Worm (Caenorhabditis elegans) whole organism, young adult: Measurements from ENCODE around the gene sru-7.

Experiments
- B0261.1 ChIP-seq: sonication (generic microtip); optimal IDR thresholded peaks from 2 replicates; lab custom pipeline; 2016; ENCODE audit warnings: mild to moderate bottlenecking, missing genetic modification characterization, moderate library complexity, missing compliant biosample characterization
- D2030.7 ChIP-seq: fragments of 200-800 bp; sonication (Bioruptor generic); IDR thresholded peaks from 2 replicates; pipeline ENCODE4 v1.3.6; 2022; ENCODE audit warnings: missing genetic modification reagents, missing genetic modification characterization, missing compliant biosample characterization
- F22D6.2 ChIP-seq: sonication (generic microtip); optimal IDR thresholded peaks from 2 replicates; lab custom pipeline; 2016; ENCODE audit warnings: mild to moderate bottlenecking, missing genetic modification characterization, missing compliant biosample characterization
- F23B12.7 ChIP-seq: sonication (generic microtip); optimal IDR thresholded peaks from 2 replicates; lab custom pipeline; 2017; ENCODE audit warnings: missing genetic modification characterization, mild to moderate bottlenecking, missing compliant biosample characterization, antibody characterized with exemption, moderate library complexity; ENCODE audit not compliant: insufficient read depth
- F49E8.2 ChIP-seq: sonication (generic microtip); optimal IDR thresholded peaks from 3 replicates; lab custom pipeline; 2017; ENCODE audit warnings: missing genetic modification characterization, mild to moderate bottlenecking, missing compliant biosample characterization, antibody characterized with exemption, moderate library complexity; ENCODE audit not compliant: insufficient read depth
- K12H6.12 ChIP-seq: fragments of 200-800 bp; sonication (Bioruptor generic); optimal IDR thresholded peaks from 2 replicates; lab custom pipeline; 2018; ENCODE audit warnings: mild to moderate bottlenecking, missing genetic modification characterization, missing compliant biosample characterization
- atf-7 ChIP-seq: sonication (generic microtip); optimal IDR thresholded peaks from 2 replicates; lab custom pipeline; 2017; ENCODE audit warnings: mild to moderate bottlenecking, missing genetic modification characterization, missing compliant biosample characterization
- attf-6 ChIP-seq: fragments of 200-800 bp; sonication (Bioruptor generic); IDR thresholded peaks from 2 replicates; pipeline ENCODE4 v1.3.6; 2022; ENCODE audit warnings: missing genetic modification reagents, missing genetic modification characterization, missing compliant biosample characterization
- cebp-1 ChIP-seq, 2 experiments: fragments of 200-800 bp in 1 of 2; sonication (Bioruptor generic) in 1 of 2; sonication (generic microtip) in 1 of 2; IDR thresholded peaks in 1 of 2; optimal IDR thresholded peaks in 1 of 2; 2 replicates each; pipeline versions ENCODE4 v1.3.6 to Lab custom; 2017 to 2022; ENCODE audit warnings: missing compliant biosample characterization in 2 of 2, missing genetic modification characterization in 2 of 2, mild to moderate bottlenecking in 1 of 2, missing genetic modification reagents in 1 of 2, moderate library complexity in 1 of 2
- dox-1 ChIP-seq: fragments of 200-800 bp; sonication (Bioruptor generic); IDR thresholded peaks from 2 replicates; pipeline ENCODE4 v1.3.6; 2022; ENCODE audit warnings: missing genetic modification reagents, missing genetic modification characterization, missing compliant biosample characterization
- let-526 ChIP-seq: fragments of 200-800 bp; sonication (Bioruptor generic); IDR thresholded peaks from 2 replicates; pipeline ENCODE4 v1.3.6; 2022; ENCODE audit warnings: missing genetic modification reagents, missing genetic modification characterization, missing compliant biosample characterization
- lin-54 ChIP-seq: fragments of 200-800 bp; sonication (Bioruptor generic); optimal IDR thresholded peaks from 2 replicates; lab custom pipeline; 2018; ENCODE audit warnings: mild to moderate bottlenecking, missing genetic modification characterization, missing compliant biosample characterization
- lsy-27 ChIP-seq: sonication (generic microtip); optimal IDR thresholded peaks from 2 replicates; lab custom pipeline; 2017; ENCODE audit warnings: missing genetic modification characterization, mild to moderate bottlenecking, missing compliant biosample characterization, antibody characterized with exemption, missing genotype, borderline replicate concordance; ENCODE audit not compliant: insufficient read depth
- nfyb-1 ChIP-seq: fragments of 200-800 bp; sonication (Bioruptor generic); IDR thresholded peaks from 2 replicates; pipeline ENCODE4 v1.3.6; 2022; ENCODE audit warnings: missing genetic modification reagents, missing genetic modification characterization, missing compliant biosample characterization
- nhr-80 ChIP-seq: sonication (generic microtip); optimal IDR thresholded peaks from 2 replicates; lab custom pipeline; 2016; ENCODE audit warnings: missing genetic modification characterization, missing compliant biosample characterization
- rcor-1 ChIP-seq: fragments of 200-800 bp; sonication (Bioruptor generic); IDR thresholded peaks from 2 replicates; pipeline ENCODE4 v1.3.6; 2022; ENCODE audit warnings: missing genetic modification reagents, missing genetic modification characterization, missing compliant biosample characterization
- sea-2 ChIP-seq: fragments of 200-800 bp; sonication (Bioruptor generic); IDR thresholded peaks from 2 replicates; pipeline ENCODE4 v1.3.6; 2022; ENCODE audit warnings: missing genetic modification characterization, missing compliant biosample characterization
- snpc-4 ChIP-seq, 5 experiments: fragments of 150-350 bp in 1 of 5; sonication (generic microtip) in 4 of 5; optimal IDR thresholded peaks; 2 replicates each; lab custom pipeline; 2014 to 2018; ENCODE audit warnings: missing genetic modification characterization in 5 of 5, missing biosample characterization in 3 of 5, antibody characterized with exemption in 2 of 5, mild to moderate bottlenecking in 2 of 5, missing compliant biosample characterization in 2 of 5, missing genotype in 2 of 5, moderate library complexity in 2 of 5, missing genetic modification reagents in 1 of 5
- somi-1 ChIP-seq: fragments of 200-800 bp; sonication (Bioruptor generic); optimal IDR thresholded peaks from 2 replicates; lab custom pipeline; 2018; ENCODE audit warnings: mild to moderate bottlenecking, missing genetic modification characterization, missing compliant biosample characterization
- unc-62 ChIP-seq: fragments of 150-350 bp; optimal IDR thresholded peaks from 2 replicates; lab custom pipeline; 2014; ENCODE audit warnings: missing biosample characterization, missing genetic modification reagents, missing genetic modification characterization
- ztf-26 ChIP-seq: sonication (generic microtip); optimal IDR thresholded peaks from 2 replicates; lab custom pipeline; 2017; ENCODE audit warnings: missing genetic modification characterization, missing compliant biosample characterization
- ztf-6 ChIP-seq: fragments of 200-800 bp; sonication (Bioruptor generic); IDR thresholded peaks from 2 replicates; pipeline ENCODE4 v1.3.6; 2022; ENCODE audit warnings: missing genetic modification reagents, missing genetic modification characterization, missing compliant biosample characterization

The sru-7 gene

ce11 chrIV:8539645-8540044 is 47.3 kb downstream of the sru-7 start:
- no peak for TF ChIP-seq attf-6
- TF ChIP-seq cebp-1 (GFP tag; IDR thresholded peaks at IDR 0.05; lab: Robert Waterston, UW): no peak; the same call in 1 of the 2 replicates
- peak; percentile 26 for TF ChIP-seq cebp-1 (tag; optimal IDR thresholded peaks at IDR 0.05; lab: Kevin White, UChicago)
- TF ChIP-seq snpc-4 (GFP tag; optimal IDR thresholded peaks at IDR 0.05; lab: Kevin White, UChicago): no peak
- TF ChIP-seq snpc-4 (tag; optimal IDR thresholded peaks at IDR 0.05; lab: Kevin White, UChicago): no peak
- no peak for TF ChIP-seq F49E8.2 (tag; lab: Kevin White, UChicago)
- no peak for TF ChIP-seq rcor-1 (GFP tag; lab: Robert Waterston, UW)
- TF ChIP-seq sea-2 (GFP tag; lab: Robert Waterston, UW): no peak
- peak; percentile 44 for TF ChIP-seq nhr-80 (tag; lab: Kevin White, UChicago)
- TF ChIP-seq B0261.1 (tag; lab: Kevin White, UChicago): no peak

- peak; percentile 76 for TF ChIP-seq nhr-80 (tag; lab: Kevin White, UChicago)
- TF ChIP-seq lin-54 (GFP tag; lab: Kevin White, UChicago): peak; percentile 2
- TF ChIP-seq ztf-6 (GFP tag; lab: Robert Waterston, UW): no peak
Observed at ce11 chrIV:8540268-8540667, 47.9 kb downstream of the sru-7 start.

- TF ChIP-seq let-526 (GFP tag; lab: Robert Waterston, UW): no peak
- no peak for TF ChIP-seq F23B12.7 (tag; lab: Kevin White, UChicago)
- no peak for TF ChIP-seq D2030.7 (GFP tag; lab: Robert Waterston, UW)
- TF ChIP-seq atf-7 (tag; lab: Kevin White, UChicago): peak; percentile 39
- no peak for TF ChIP-seq lsy-27
- no peak for TF ChIP-seq somi-1 (GFP tag; lab: Kevin White, UChicago)
- TF ChIP-seq ztf-26 (tag; lab: Kevin White, UChicago): no peak
- TF ChIP-seq F49E8.2 (tag; lab: Kevin White, UChicago): no peak
- TF ChIP-seq K12H6.12 (tag; lab: Kevin White, UChicago): no peak
- TF ChIP-seq nfyb-1 (GFP tag; lab: Robert Waterston, UW): no peak
- peak; percentile 81 for TF ChIP-seq nhr-80 (tag; lab: Kevin White, UChicago)
- no peak; the same call in 1 of the 2 replicates for TF ChIP-seq dox-1 (GFP tag; lab: Robert Waterston, UW)
- TF ChIP-seq unc-62 (GFP tag; lab: Kevin White, UChicago): no peak
- TF ChIP-seq F22D6.2 (tag; lab: Kevin White, UChicago): no peak
Observed at ce11 chrIV:8542272-8542671, 49.9 kb downstream of the sru-7 start.
